Fruit fly (Drosophila melanogaster): ENCODE data around the gene hep.

The hep gene

dm6 chrX:13114861-13115260, 24.6 kb upstream of the hep start, which contains the start of gene CG42237 (continued):
- TF ChIP-seq CG13287 (GFP tag; IDR thresholded peaks at IDR 0.05; ENCODE audit: partially characterized antibody) (0 out of 2 replicates have a peak, but pooled peaks have one; percentile 10), yki (optimal IDR thresholded peaks at IDR 0.05) (no peak), Tbp (GFP tag; optimal IDR thresholded peaks at IDR 0.05) (no peak), Hsf (GFP tag; optimal IDR thresholded peaks at IDR 0.05) (no peak), Drgx (GFP tag; IDR thresholded peaks at IDR 0.05) (peak; percentile 61), dati (GFP tag; IDR thresholded peaks at IDR 0.05) (no peak), CG14860 (GFP tag; IDR thresholded peaks at IDR 0.05; ENCODE audit: partially characterized antibody) (no peak), Poxn (GFP tag; IDR thresholded peaks at IDR 0.05) (no peak), row (GFP tag; IDR thresholded peaks at IDR 0.05) (0 out of 3 replicates have a peak, but pooled peaks have one; percentile 48), ken (GFP tag; IDR thresholded peaks at IDR 0.05) (0 out of 3 replicates have a peak, but pooled peaks have one; percentile 19), CG42726 (GFP tag; IDR thresholded peaks at IDR 0.05; ENCODE audit: partially characterized antibody) (no peak), luna (GFP tag; optimal IDR thresholded peaks at IDR 0.05) (no peak), Oaz (GFP tag; IDR thresholded peaks at IDR 0.05) (no peak), lbe (GFP tag; optimal IDR thresholded peaks at IDR 0.05) (no peak), wdn (GFP tag; IDR thresholded peaks at IDR 0.05) (no peak), sens (GFP tag) (no peak), esg (GFP tag; conservative IDR thresholded peaks at IDR 0.05) (no peak), NC2α (GFP tag; optimal IDR thresholded peaks at IDR 0.05) (no peak), Med (GFP tag) (peak; percentile 72), CG3995 (GFP tag; optimal IDR thresholded peaks at IDR 0.05) (no peak), H15 (GFP tag; IDR thresholded peaks at IDR 0.05) (no peak), Ssrp (tag; optimal IDR thresholded peaks at IDR 0.05) (no peak), pfk (GFP tag; optimal IDR thresholded peaks at IDR 0.05) (no peak), CrebB (tag; optimal IDR thresholded peaks at IDR 0.05) (no peak), TFAM (GFP tag; optimal IDR thresholded peaks at IDR 0.05) (no peak), D19B (GFP tag; optimal IDR thresholded peaks at IDR 0.05) (peak; percentile 53), YL-1 (GFP tag; optimal IDR thresholded peaks at IDR 0.05) (no peak), Jarid2 (GFP tag; optimal IDR thresholded peaks at IDR 0.05) (peak; percentile 4), chm (GFP tag; IDR thresholded peaks at IDR 0.05) (peak; percentile 21; the same call in 1 of the 2 replicates), grn (GFP tag; optimal IDR thresholded peaks at IDR 0.05) (no peak), kni (GFP tag; optimal IDR thresholded peaks at IDR 0.05) (no peak), Camta (GFP tag; optimal IDR thresholded peaks at IDR 0.05) (no peak), pan (optimal IDR thresholded peaks at IDR 0.05) (no peak), pan (GFP tag; optimal IDR thresholded peaks at IDR 0.05 in 1 of 2, IDR thresholded peaks at IDR 0.05 in 1 of 2) (no peak), CG34224 (GFP tag; IDR thresholded peaks at IDR 0.05; ENCODE audit: partially characterized antibody) (no peak), B-H1 (GFP tag; IDR thresholded peaks at IDR 0.05) (no peak), ERR (GFP tag; optimal IDR thresholded peaks at IDR 0.05) (no peak), CG17359 (tag; optimal IDR thresholded peaks at IDR 0.05) (no peak), rib (GFP tag; IDR thresholded peaks at IDR 0.05) (0 out of 2 replicates have a peak, but pooled peaks have one; percentile 11), bbx (GFP tag; IDR thresholded peaks at IDR 0.05; ENCODE audit: partially characterized antibody) (no peak), tll (GFP tag; optimal IDR thresholded peaks at IDR 0.05) (no peak), CG6813 (GFP tag; optimal IDR thresholded peaks at IDR 0.05) (no peak), CG11723 (GFP tag; optimal IDR thresholded peaks at IDR 0.05) (no peak), bigmax (GFP tag; optimal IDR thresholded peaks at IDR 0.05) (no peak), tna (GFP tag; IDR thresholded peaks at IDR 0.05; ENCODE audit: partially characterized antibody) (no peak), onecut (GFP tag; IDR thresholded peaks at IDR 0.05) (peak; percentile 29; the same call in 1 of the 2 replicates), dpn (GFP tag; optimal IDR thresholded peaks at IDR 0.05) (no peak), vfl (GFP tag; optimal IDR thresholded peaks at IDR 0.05) (no peak), Adf1 (GFP tag; IDR thresholded peaks at IDR 0.05) (peak; percentile 48; the same call in 1 of the 2 replicates), CG13624 (GFP tag; optimal IDR thresholded peaks at IDR 0.05) (no peak), Sin3A (optimal IDR thresholded peaks at IDR 0.05) (no peak), CG18011 (GFP tag; optimal IDR thresholded peaks at IDR 0.05) (no peak)

Measured in whole organism, embryonic.